Fruit fly (Drosophila melanogaster) Kc167 (cell line): ENCODE results near the gene Sfxn1-3.

Source experiments
- Myc ChIP-seq: fragments of >200 bp; optimal IDR thresholded peaks from 2 replicates; lab custom pipeline; 2017; ENCODE audit warnings: missing external identifiers
- Sin3A ChIP-seq: fragments of >200 bp; optimal IDR thresholded peaks from 2 replicates; lab custom pipeline; 2018; ENCODE audit warnings: missing external identifiers
- h ChIP-seq: fragments of >200 bp; optimal IDR thresholded peaks from 3 replicates; lab custom pipeline; 2018; ENCODE audit warnings: missing external identifiers
- insv ChIP-seq: fragments of >200 bp; optimal IDR thresholded peaks from 3 replicates; lab custom pipeline; 2018; ENCODE audit warnings: missing external identifiers
- psq ChIP-seq: fragments of >200 bp; optimal IDR thresholded peaks from 2 replicates; lab custom pipeline; 2017; ENCODE audit warnings: missing external identifiers
- ttk ChIP-seq: sonication (Bioruptor generic); optimal IDR thresholded peaks from 2 replicates; lab custom pipeline; 2017; ENCODE audit warnings: missing external identifiers

DNA sequence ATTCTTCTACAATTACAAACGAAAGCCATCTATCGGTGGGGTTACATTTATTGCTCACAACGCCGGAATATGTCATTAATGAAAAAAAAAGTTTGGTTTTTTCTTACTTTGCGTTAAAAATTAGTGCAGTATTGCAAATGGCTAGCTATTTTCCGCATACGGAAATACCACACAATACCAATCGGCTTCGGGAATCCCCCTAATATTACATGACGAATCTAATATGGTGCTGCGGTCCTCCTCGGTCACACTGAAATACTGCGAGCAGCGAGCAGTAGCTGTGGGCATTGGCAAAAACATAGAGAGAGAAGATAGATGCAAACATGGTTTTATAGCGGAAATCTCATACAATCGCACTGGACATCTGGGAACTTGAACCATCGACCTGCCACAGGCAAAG is 9.1 kb downstream of the Sfxn1-3 start, which contains the start of gene tub:
- TF ChIP-seq insv (lab: Kevin White, UChicago) (no peak), Sin3A (lab: Kevin White, UChicago) (no peak), h (no peak), psq (lab: Kevin White, UChicago) (no peak), Myc (lab: Kevin White, UChicago) (no peak), ttk (lab: Kevin White, UChicago) (no peak)
